Worm (Caenorhabditis elegans) whole organism, young adult: ENCODE measurements around the gene ZK185.4.

ENCODE experiments used
- B0261.1 ChIP-seq: sonication (generic microtip); optimal IDR thresholded peaks from 2 replicates; lab custom pipeline; 2016; ENCODE audit warnings: mild to moderate bottlenecking, missing genetic modification characterization, moderate library complexity, missing compliant biosample characterization
- B0336.3 ChIP-seq: fragments of 200-800 bp; sonication (Bioruptor generic); IDR thresholded peaks from 2 replicates; pipeline ENCODE4 v1.3.6; 2022; ENCODE audit warnings: missing genetic modification characterization, missing compliant biosample characterization
- C06A6.2 ChIP-seq: fragments of 200-800 bp; sonication (Bioruptor generic); conservative IDR thresholded peaks from 2 replicates; pipeline ENCODE4 v1.3.6; 2022; ENCODE audit warnings: missing genetic modification characterization, missing compliant biosample characterization
- F23B12.7 ChIP-seq: sonication (generic microtip); optimal IDR thresholded peaks from 2 replicates; lab custom pipeline; 2017; ENCODE audit warnings: missing genetic modification characterization, mild to moderate bottlenecking, missing compliant biosample characterization, antibody characterized with exemption, moderate library complexity; ENCODE audit not compliant: insufficient read depth
- K12H6.12 ChIP-seq: fragments of 200-800 bp; sonication (Bioruptor generic); optimal IDR thresholded peaks from 2 replicates; lab custom pipeline; 2018; ENCODE audit warnings: mild to moderate bottlenecking, missing genetic modification characterization, missing compliant biosample characterization
- T26A5.8 ChIP-seq: sonication (generic microtip); optimal IDR thresholded peaks from 2 replicates; lab custom pipeline; 2016; ENCODE audit warnings: missing genetic modification characterization, missing compliant biosample characterization
- Y79H2A.3 ChIP-seq: fragments of 200-800 bp; sonication (Bioruptor generic); conservative IDR thresholded peaks from 2 replicates; pipeline ENCODE4 v1.3.6; 2022; ENCODE audit warnings: missing genetic modification reagents, missing genetic modification characterization, missing compliant biosample characterization
- ama-1 ChIP-seq, 3 experiments: fragments of 150-350 bp in 1 of 3; sonication (generic microtip) in 2 of 3; optimal IDR thresholded peaks; 2 replicates each; lab custom pipeline; 2014 to 2018; ENCODE audit warnings: missing biosample characterization in 2 of 3, missing genetic modification characterization in 2 of 3, missing genetic modification reagents in 2 of 3
- ccch-3 ChIP-seq: fragments of 200-800 bp; sonication (Bioruptor generic); optimal IDR thresholded peaks from 2 replicates; lab custom pipeline; 2018; ENCODE audit warnings: mild to moderate bottlenecking, missing genetic modification characterization, missing compliant biosample characterization
- cebp-1 ChIP-seq, 2 experiments: fragments of 200-800 bp in 1 of 2; sonication (Bioruptor generic) in 1 of 2; sonication (generic microtip) in 1 of 2; IDR thresholded peaks in 1 of 2; optimal IDR thresholded peaks in 1 of 2; 2 replicates each; pipeline versions ENCODE4 v1.3.6 to Lab custom; 2017 to 2022; ENCODE audit warnings: missing compliant biosample characterization in 2 of 2, missing genetic modification characterization in 2 of 2, mild to moderate bottlenecking in 1 of 2, missing genetic modification reagents in 1 of 2, moderate library complexity in 1 of 2
- ceh-27 ChIP-seq: fragments of 200-800 bp; sonication (Bioruptor generic); optimal IDR thresholded peaks from 2 replicates; lab custom pipeline; 2018; ENCODE audit warnings: mild to moderate bottlenecking, missing genetic modification characterization, moderate library complexity, missing compliant biosample characterization
- ceh-58 ChIP-seq: fragments of 200-800 bp; sonication (Bioruptor generic); IDR thresholded peaks from 2 replicates; pipeline ENCODE4 v1.3.6; 2022; ENCODE audit warnings: missing genetic modification characterization, missing compliant biosample characterization
- chd-7 ChIP-seq: sonication (generic microtip); optimal IDR thresholded peaks from 2 replicates; lab custom pipeline; 2016; ENCODE audit warnings: mild to moderate bottlenecking, missing genetic modification characterization, moderate library complexity, missing compliant biosample characterization
- dox-1 ChIP-seq: fragments of 200-800 bp; sonication (Bioruptor generic); IDR thresholded peaks from 2 replicates; pipeline ENCODE4 v1.3.6; 2022; ENCODE audit warnings: missing genetic modification reagents, missing genetic modification characterization, missing compliant biosample characterization
- dpl-1 ChIP-seq: fragments of 150-350 bp; optimal IDR thresholded peaks from 2 replicates; lab custom pipeline; 2014; ENCODE audit warnings: missing biosample characterization, missing genetic modification reagents, missing genetic modification characterization
- egl-18 ChIP-seq: fragments of 200-800 bp; sonication (Bioruptor generic); IDR thresholded peaks from 2 replicates; pipeline ENCODE4 v1.3.6; 2022; ENCODE audit warnings: missing genetic modification reagents, missing genetic modification characterization, missing compliant biosample characterization
- lag-1 ChIP-seq: fragments of 200-800 bp; sonication (Bioruptor generic); IDR thresholded peaks from 2 replicates; pipeline ENCODE4 v1.3.6; 2022; ENCODE audit warnings: missing genetic modification reagents, missing genetic modification characterization, missing compliant biosample characterization
- let-526 ChIP-seq: fragments of 200-800 bp; sonication (Bioruptor generic); IDR thresholded peaks from 2 replicates; pipeline ENCODE4 v1.3.6; 2022; ENCODE audit warnings: missing genetic modification reagents, missing genetic modification characterization, missing compliant biosample characterization
- let-607 ChIP-seq, 2 experiments: fragments of 200-800 bp in 1 of 2; sonication (Bioruptor generic) in 1 of 2; sonication (generic microtip) in 1 of 2; optimal IDR thresholded peaks; 2 replicates each; lab custom pipeline; 2016 to 2018; ENCODE audit warnings: mild to moderate bottlenecking in 2 of 2, missing compliant biosample characterization in 2 of 2, missing genetic modification characterization in 2 of 2, moderate library complexity in 2 of 2, missing genotype in 1 of 2
- lin-54 ChIP-seq: fragments of 200-800 bp; sonication (Bioruptor generic); optimal IDR thresholded peaks from 2 replicates; lab custom pipeline; 2018; ENCODE audit warnings: mild to moderate bottlenecking, missing genetic modification characterization, missing compliant biosample characterization
- madf-6 ChIP-seq: fragments of 200-800 bp; sonication (Bioruptor generic); IDR thresholded peaks from 2 replicates; pipeline ENCODE4 v1.3.6; 2022; ENCODE audit warnings: missing genetic modification reagents, missing genetic modification characterization, missing compliant biosample characterization
- mcd-1 ChIP-seq: fragments of 200-800 bp; sonication (Bioruptor generic); IDR thresholded peaks from 2 replicates; pipeline ENCODE4 v1.3.6; 2022; ENCODE audit warnings: missing genetic modification reagents, missing genetic modification characterization, missing compliant biosample characterization
- mel-28 ChIP-seq: sonication (generic microtip); optimal IDR thresholded peaks from 2 replicates; lab custom pipeline; 2016; ENCODE audit warnings: borderline replicate concordance, mild to moderate bottlenecking, missing genetic modification characterization, missing compliant biosample characterization
- mxl-1 ChIP-seq: sonication (generic microtip); optimal IDR thresholded peaks from 2 replicates; lab custom pipeline; 2016; ENCODE audit warnings: missing genetic modification characterization, missing compliant biosample characterization
- nfya-1 ChIP-seq: sonication (generic microtip); optimal IDR thresholded peaks from 2 replicates; lab custom pipeline; 2017; ENCODE audit warnings: antibody characterized with exemption, missing compliant biosample characterization, missing genetic modification characterization, borderline replicate concordance; ENCODE audit not compliant: insufficient read depth
- nfyb-1 ChIP-seq: fragments of 200-800 bp; sonication (Bioruptor generic); IDR thresholded peaks from 2 replicates; pipeline ENCODE4 v1.3.6; 2022; ENCODE audit warnings: missing genetic modification reagents, missing genetic modification characterization, missing compliant biosample characterization
- nhr-80 ChIP-seq: sonication (generic microtip); optimal IDR thresholded peaks from 2 replicates; lab custom pipeline; 2016; ENCODE audit warnings: missing genetic modification characterization, missing compliant biosample characterization
- nhr-90 ChIP-seq: sonication (generic microtip); optimal IDR thresholded peaks from 2 replicates; lab custom pipeline; 2016; ENCODE audit warnings: missing genotype, mild to moderate bottlenecking, missing genetic modification characterization, missing compliant biosample characterization
- snpc-1.3 ChIP-seq: sonication (generic microtip); optimal IDR thresholded peaks from 2 replicates; lab custom pipeline; 2017; ENCODE audit warnings: missing genetic modification characterization, mild to moderate bottlenecking, missing compliant biosample characterization, antibody characterized with exemption, moderate library complexity, missing genotype, missing genetic modification reagents; ENCODE audit not compliant: insufficient read depth
- tlf-1 ChIP-seq: fragments of 200-800 bp; sonication (Bioruptor generic); optimal IDR thresholded peaks from 2 replicates; lab custom pipeline; 2018; ENCODE audit warnings: mild to moderate bottlenecking, missing genetic modification characterization, missing compliant biosample characterization
- zfh-2 ChIP-seq: fragments of 200-800 bp; sonication (Bioruptor generic); conservative IDR thresholded peaks from 2 replicates; pipeline ENCODE4 v1.3.6; 2022; ENCODE audit warnings: missing genetic modification reagents, missing genetic modification characterization, missing compliant biosample characterization
- ztf-22 ChIP-seq: fragments of 200-800 bp; sonication (Bioruptor generic); optimal IDR thresholded peaks from 2 replicates; lab custom pipeline; 2018; ENCODE audit warnings: mild to moderate bottlenecking, missing genetic modification characterization, moderate library complexity, missing compliant biosample characterization

ZK185.4 gene

ce11 chrIV:4562599-4563116 lies 29.7 kb upstream of the ZK185.4 start, which contains the start of gene igeg-1:
TSS of gene igeg-1 (plus strand) at chrIV:4562649.
- TF ChIP-seq Y79H2A.3, result no peak
- no peak for TF ChIP-seq nfya-1 (tag; lab: Kevin White, UChicago)
- TF ChIP-seq snpc-1.3 (tag; lab: Kevin White, UChicago), result no peak
- no peak for TF ChIP-seq mcd-1
- TF ChIP-seq zfh-2 (GFP tag; lab: Robert Waterston, UW), result no peak
- TF ChIP-seq madf-6 (GFP tag; lab: Robert Waterston, UW), result no peak
- no peak for TF ChIP-seq B0261.1 (tag; lab: Kevin White, UChicago)
- TF ChIP-seq ztf-22 (GFP tag; lab: Kevin White, UChicago), result no peak
- TF ChIP-seq lag-1 (GFP tag; lab: Robert Waterston, UW), result no peak
- no peak for TF ChIP-seq chd-7
- no peak for TF ChIP-seq C06A6.2 (GFP tag; lab: Robert Waterston, UW)
- TF ChIP-seq nhr-80 (tag; lab: Kevin White, UChicago), result peak; percentile 82
- TF ChIP-seq mxl-1 (tag; lab: Kevin White, UChicago), result no peak
- TF ChIP-seq let-526 (GFP tag; lab: Robert Waterston, UW), result no peak
- TF ChIP-seq nfyb-1 (GFP tag; lab: Robert Waterston, UW), result no peak
- TF ChIP-seq T26A5.8 (tag; lab: Kevin White, UChicago), result no peak
- peak in 1 of 2 experiments; percentile 7 for TF ChIP-seq let-607 (tag; optimal IDR thresholded peaks at IDR 0.05; lab: Kevin White, UChicago)
- TF ChIP-seq mel-28 (tag; lab: Kevin White, UChicago), result no peak
- TF ChIP-seq, all 124 proteins: peak for 2

- TF ChIP-seq ama-1 (optimal IDR thresholded peaks at IDR 0.05; lab: Kevin White, UChicago) (no peak), ama-1 (GFP tag; optimal IDR thresholded peaks at IDR 0.05; lab: Kevin White, UChicago) (no peak), nhr-80 (tag; lab: Kevin White, UChicago) (peak; percentile 33), ceh-58 (GFP tag; lab: Robert Waterston, UW) (no peak), tlf-1 (GFP tag; lab: Kevin White, UChicago) (no peak), ceh-27 (no peak), lin-54 (GFP tag; lab: Kevin White, UChicago) (no peak)
Observed at ce11 chrIV:4559160-4559559, 26.2 kb upstream of the ZK185.4 start.

ce11 chrIV:4557731-4558130 lies 24.8 kb upstream of the ZK185.4 start:
- TF ChIP-seq K12H6.12 (no peak), let-607 (tag; optimal IDR thresholded peaks at IDR 0.05; lab: Kevin White, UChicago) (peak; percentile 37 to 67), B0336.3 (GFP tag; lab: Robert Waterston, UW) (peak; percentile 35; the same call in 1 of the 2 replicates), F23B12.7 (tag; lab: Kevin White, UChicago) (no peak), ccch-3 (GFP tag; lab: Kevin White, UChicago) (no peak), dox-1 (GFP tag; lab: Robert Waterston, UW) (peak; percentile 70), lin-54 (GFP tag; lab: Kevin White, UChicago) (no peak), egl-18 (GFP tag; lab: Robert Waterston, UW) (no peak), cebp-1 (GFP tag; IDR thresholded peaks at IDR 0.05; lab: Robert Waterston, UW) (no peak), cebp-1 (tag; optimal IDR thresholded peaks at IDR 0.05; lab: Kevin White, UChicago) (peak; percentile 44), dpl-1 (GFP tag; lab: Kevin White, UChicago) (no peak), nhr-90 (tag; lab: Kevin White, UChicago) (peak; percentile 26), nhr-80 (tag; lab: Kevin White, UChicago) (peak; percentile 93)
